Fruit fly (Drosophila melanogaster) whole organism, embryonic: Measurements from ENCODE around the gene GlnRS.

ENCODE experiments used
- Atf-2 ChIP-seq: fragments of 200-800 bp; sonication (Bioruptor generic); optimal IDR thresholded peaks from 2 replicates; lab custom pipeline; 2016; ENCODE audit warnings: missing biosample characterization, missing genetic modification characterization
- CG12071 ChIP-seq: fragments of 200-800 bp; sonication (Bioruptor generic); optimal IDR thresholded peaks from 3 replicates; lab custom pipeline; 2018; ENCODE audit warnings: missing biosample characterization, mild to moderate bottlenecking, missing genetic modification characterization
- CG1233 ChIP-seq: fragments of 200-800 bp; sonication (Bioruptor generic); optimal IDR thresholded peaks from 4 replicates; lab custom pipeline; 2018; ENCODE audit warnings: missing biosample characterization, mild to moderate bottlenecking, missing genetic modification characterization
- CG13296 ChIP-seq: fragments of 200-800 bp; sonication (Bioruptor generic); optimal IDR thresholded peaks from 3 replicates; lab custom pipeline; 2018; ENCODE audit warnings: missing biosample characterization, mild to moderate bottlenecking, missing genetic modification characterization
- CG1647 ChIP-seq: fragments of 200-800 bp; sonication (Bioruptor generic); optimal IDR thresholded peaks from 3 replicates; lab custom pipeline; 2016; ENCODE audit warnings: missing biosample characterization, missing genetic modification characterization
- CG18011 ChIP-seq: fragments of 200-800 bp; sonication (Bioruptor generic); optimal IDR thresholded peaks from 2 replicates; lab custom pipeline; 2017; ENCODE audit warnings: missing biosample characterization, missing genetic modification characterization, mild to moderate bottlenecking, moderate library complexity, missing genotype
- CG18262 ChIP-seq: fragments of 200-800 bp; optimal IDR thresholded peaks from 3 replicates; lab custom pipeline; 2019; ENCODE audit warnings: missing biosample characterization, mild to moderate bottlenecking, missing genetic modification characterization, moderate library complexity
- CG3065 ChIP-seq: fragments of 200-800 bp; sonication (Bioruptor generic); optimal IDR thresholded peaks from 2 replicates; lab custom pipeline; 2016; ENCODE audit warnings: missing biosample characterization, missing genetic modification characterization
- CG34422 ChIP-seq: fragments of 200-800 bp; sonication (Bioruptor generic); IDR thresholded peaks from 3 replicates; pipeline ENCODE4 v1.3.6; 2022; ENCODE audit warnings: missing biosample characterization, missing genetic modification characterization
- CG4820 ChIP-seq: fragments of 200-800 bp; sonication (Bioruptor generic); optimal IDR thresholded peaks from 3 replicates; lab custom pipeline; 2016; ENCODE audit warnings: missing biosample characterization, missing genetic modification characterization
- CG6813 ChIP-seq: fragments of 200-800 bp; sonication (Bioruptor generic); optimal IDR thresholded peaks from 2 replicates; lab custom pipeline; 2017; ENCODE audit warnings: missing biosample characterization, missing genetic modification characterization, mild to moderate bottlenecking, moderate library complexity, missing genetic modification reagents
- CG7556 ChIP-seq: fragments of 200-800 bp; sonication (Bioruptor generic); optimal IDR thresholded peaks from 2 replicates; lab custom pipeline; 2017; ENCODE audit warnings: missing biosample characterization, mild to moderate bottlenecking, missing genetic modification characterization
- CG8388 ChIP-seq: fragments of 200-800 bp; sonication (Bioruptor generic); optimal IDR thresholded peaks from 2 replicates; lab custom pipeline; 2019; ENCODE audit warnings: missing biosample characterization, mild to moderate bottlenecking, missing genetic modification characterization, moderate library complexity
- CG9609 ChIP-seq: fragments of 200-800 bp; sonication (Bioruptor generic); optimal IDR thresholded peaks from 3 replicates; lab custom pipeline; 2016; ENCODE audit warnings: missing biosample characterization, missing genetic modification characterization
- CG9727 ChIP-seq: fragments of 200-800 bp; sonication (Bioruptor generic); optimal IDR thresholded peaks from 3 replicates; lab custom pipeline; 2017; ENCODE audit warnings: missing biosample characterization, mild to moderate bottlenecking, missing genetic modification characterization
- CG9932 ChIP-seq: fragments of 200-800 bp; sonication (Bioruptor generic); IDR thresholded peaks from 2 replicates; pipeline ENCODE4 v1.3.6; 2022; ENCODE audit warnings: missing biosample characterization, missing genetic modification characterization
- Dip2 ChIP-seq: fragments of 200-800 bp; sonication (Bioruptor generic); IDR thresholded peaks from 2 replicates; pipeline ENCODE4 v1.3.6; 2022; ENCODE audit warnings: missing biosample characterization, missing genetic modification characterization
- Dll ChIP-seq: fragments of 200-800 bp; sonication (Bioruptor generic); IDR thresholded peaks from 4 replicates; pipeline ENCODE4 v1.3.6; 2022; ENCODE audit warnings: missing biosample characterization, missing genetic modification characterization; ENCODE audit not compliant: partially characterized antibody
- Drgx ChIP-seq: fragments of 200-800 bp; sonication (Bioruptor generic); IDR thresholded peaks from 2 replicates; pipeline ENCODE4 v1.3.6; 2022; ENCODE audit warnings: missing biosample characterization, missing genetic modification characterization
- HLHmδ ChIP-seq: fragments of 200-800 bp; sonication (Bioruptor generic); optimal IDR thresholded peaks from 2 replicates; lab custom pipeline; 2018; ENCODE audit warnings: missing biosample characterization, mild to moderate bottlenecking, missing genetic modification characterization, moderate library complexity
- MBD-R2 ChIP-seq: fragments of 200-800 bp; sonication (Bioruptor generic); IDR thresholded peaks from 2 replicates; pipeline ENCODE4 v1.3.6; 2022; ENCODE audit warnings: missing biosample characterization, missing genetic modification characterization
- Nf-YA ChIP-seq: fragments of 200-800 bp; sonication (Bioruptor generic); IDR thresholded peaks from 2 replicates; pipeline ENCODE4 v1.3.6; 2022; ENCODE audit warnings: missing biosample characterization, missing genetic modification characterization
- Oaz ChIP-seq: fragments of 200-800 bp; sonication (Bioruptor generic); IDR thresholded peaks from 2 replicates; pipeline ENCODE4 v1.3.6; 2022; ENCODE audit warnings: missing biosample characterization, missing genetic modification characterization
- Pdp1 ChIP-seq, 2 experiments: fragments of 200-800 bp; sonication (Bioruptor generic); optimal IDR thresholded peaks; 3 replicates each; lab custom pipeline; 2016; ENCODE audit warnings: missing biosample characterization in 2 of 2, missing genetic modification characterization in 2 of 2, mild to moderate bottlenecking in 1 of 2, moderate library complexity in 1 of 2
- Rfx ChIP-seq: fragments of 200-800 bp; sonication (Bioruptor generic); IDR thresholded peaks from 2 replicates; pipeline ENCODE4 v1.3.6; 2022; ENCODE audit warnings: missing biosample characterization, missing genetic modification characterization
- ab ChIP-seq: fragments of 200-800 bp; sonication (Bioruptor generic); optimal IDR thresholded peaks from 2 replicates; lab custom pipeline; 2016; ENCODE audit warnings: missing biosample characterization, missing genetic modification characterization
- bbx ChIP-seq: fragments of 200-800 bp; sonication (Bioruptor generic); IDR thresholded peaks from 2 replicates; pipeline ENCODE4 v1.3.6; 2022; ENCODE audit warnings: missing biosample characterization, missing genetic modification characterization; ENCODE audit not compliant: partially characterized antibody
- cad ChIP-seq: fragments of >200 bp; optimal IDR thresholded peaks from 2 replicates; lab custom pipeline; 2017; ENCODE audit warnings: missing biosample characterization, missing genetic modification characterization
- dm ChIP-seq: fragments of 200-800 bp; sonication (Bioruptor generic); optimal IDR thresholded peaks from 3 replicates; lab custom pipeline; 2016; ENCODE audit warnings: missing biosample characterization, missing genetic modification characterization
- dpn ChIP-seq, 2 experiments: fragments of 200-800 bp; sonication (Bioruptor generic); optimal IDR thresholded peaks; 3 replicates each; lab custom pipeline; 2016; ENCODE audit warnings: missing biosample characterization in 2 of 2, missing genetic modification characterization in 2 of 2
- esg ChIP-seq: fragments of 200-800 bp; sonication (Bioruptor generic); conservative IDR thresholded peaks from 2 replicates; pipeline ENCODE4 v1.3.6; 2022; ENCODE audit warnings: missing biosample characterization, missing genetic modification characterization
- gfzf ChIP-seq: fragments of 200-800 bp; sonication (Bioruptor generic); optimal IDR thresholded peaks from 2 replicates; lab custom pipeline; 2016; ENCODE audit warnings: missing biosample characterization, mild to moderate bottlenecking, missing genetic modification characterization, moderate library complexity
- grau ChIP-seq: fragments of 200-800 bp; optimal IDR thresholded peaks from 3 replicates; lab custom pipeline; 2019; ENCODE audit warnings: missing biosample characterization, mild to moderate bottlenecking, missing genetic modification characterization, moderate library complexity
- hbn ChIP-seq: fragments of 200-800 bp; sonication (Bioruptor generic); IDR thresholded peaks from 2 replicates; pipeline ENCODE4 v1.3.6; 2022; ENCODE audit warnings: missing biosample characterization, missing genetic modification characterization; ENCODE audit not compliant: partially characterized antibody
- jigr1 ChIP-seq: fragments of 200-800 bp; sonication (Bioruptor generic); IDR thresholded peaks from 3 replicates; pipeline ENCODE4 v1.3.6; 2022; ENCODE audit warnings: missing biosample characterization, missing genetic modification characterization
- klu ChIP-seq: fragments of 200-800 bp; sonication (Bioruptor generic); IDR thresholded peaks from 2 replicates; pipeline ENCODE4 v1.3.6; 2022; ENCODE audit warnings: missing biosample characterization, missing genetic modification characterization
- knrl ChIP-seq: fragments of 200-800 bp; sonication (Bioruptor generic); IDR thresholded peaks from 3 replicates; pipeline ENCODE4 v1.3.6; 2022; ENCODE audit warnings: missing biosample characterization, missing genetic modification characterization; ENCODE audit not compliant: partially characterized antibody
- lbe ChIP-seq: fragments of 200-800 bp; sonication (Bioruptor generic); optimal IDR thresholded peaks from 2 replicates; lab custom pipeline; 2016; ENCODE audit warnings: missing biosample characterization, mild to moderate bottlenecking, missing genetic modification characterization
- pan ChIP-seq, 4 experiments: fragments of >200 bp in 3 of 4; fragments of 200-800 bp in 1 of 4; sonication (Bioruptor generic) in 1 of 4; optimal IDR thresholded peaks in 3 of 4; IDR thresholded peaks in 1 of 4; 2 replicates each; pipeline versions ENCODE4 v1.3.6 to Lab custom; 2017 to 2022; ENCODE audit warnings: missing biosample characterization in 2 of 4, missing genetic modification characterization in 2 of 4, mixed read lengths in 1 of 4
- pnt ChIP-seq: fragments of 200-800 bp; sonication (Bioruptor generic); optimal IDR thresholded peaks from 3 replicates; lab custom pipeline; 2016; ENCODE audit warnings: missing biosample characterization, missing genetic modification characterization
- rib ChIP-seq: fragments of 200-800 bp; sonication (Bioruptor generic); IDR thresholded peaks from 2 replicates; pipeline ENCODE4 v1.3.6; 2022; ENCODE audit warnings: missing biosample characterization, missing genetic modification characterization
- so ChIP-seq: fragments of 200-800 bp; sonication (Bioruptor generic); IDR thresholded peaks from 3 replicates; pipeline ENCODE4 v1.3.6; 2022; ENCODE audit warnings: missing biosample characterization, missing genetic modification characterization
- sr ChIP-seq: fragments of 200-800 bp; sonication (Bioruptor generic); IDR thresholded peaks from 3 replicates; pipeline ENCODE4 v1.3.6; 2022; ENCODE audit warnings: missing biosample characterization, missing genetic modification characterization
- tgo ChIP-seq: fragments of 200-800 bp; sonication (Bioruptor generic); IDR thresholded peaks from 3 replicates; pipeline ENCODE4 v1.3.6; 2022; ENCODE audit warnings: missing biosample characterization, missing genetic modification characterization
- tio ChIP-seq: fragments of 200-800 bp; sonication (Bioruptor generic); optimal IDR thresholded peaks from 2 replicates; lab custom pipeline; 2017; ENCODE audit warnings: missing biosample characterization, missing genetic modification characterization, inconsistent platforms
- twi ChIP-seq: fragments of 200-800 bp; optimal IDR thresholded peaks from 2 replicates; lab custom pipeline; 2019; ENCODE audit warnings: missing biosample characterization, mild to moderate bottlenecking, missing genetic modification characterization, moderate library complexity
- unc-4 ChIP-seq: fragments of 200-800 bp; sonication (Bioruptor generic); IDR thresholded peaks from 2 replicates; pipeline ENCODE4 v1.3.6; 2022; ENCODE audit warnings: missing biosample characterization, missing genetic modification characterization; ENCODE audit not compliant: partially characterized antibody
- unpg ChIP-seq: fragments of 200-800 bp; sonication (Bioruptor generic); optimal IDR thresholded peaks from 3 replicates; lab custom pipeline; 2018; ENCODE audit warnings: missing biosample characterization, mild to moderate bottlenecking, missing genetic modification characterization, moderate library complexity

GlnRS gene

dm6 chr3R:25232271-25232989, 33.1 kb downstream of the GlnRS start, which contains the start of gene Cad96Cb (continued):
- TF ChIP-seq HLHmδ (GFP tag; lab: Kevin White, UChicago) (no peak), dm (GFP tag; lab: Kevin White, UChicago) (peak; percentile 68), klu (GFP tag; lab: Robert Waterston, UW) (peak; percentile 10; the same call in 1 of the 2 replicates), unpg (peak; percentile 82), CG1233 (GFP tag; lab: Kevin White, UChicago) (peak; percentile 85), tio (GFP tag; lab: Kevin White, UChicago) (peak; percentile 91), bbx (GFP tag; lab: Robert Waterston, UW) (no peak), CG34422 (GFP tag; lab: Robert Waterston, UW) (peak; percentile 41; the same call in 2 of the 3 replicates), esg (GFP tag; lab: Robert Waterston, UW) (0 out of 2 replicates have a peak, but pooled peaks have one; percentile 46), cad (GFP tag; lab: Kevin White, UChicago) (no peak), CG3065 (GFP tag; lab: Kevin White, UChicago) (peak; percentile 65), CG8388 (GFP tag; lab: Kevin White, UChicago) (peak; percentile 85), sr (GFP tag; lab: Robert Waterston, UW) (no peak), CG9932 (GFP tag; lab: Robert Waterston, UW) (no peak), Oaz (GFP tag; lab: Robert Waterston, UW) (0 out of 2 replicates have a peak, but pooled peaks have one; percentile 42), Rfx (GFP tag; lab: Robert Waterston, UW) (peak; percentile 12), CG9609 (GFP tag; lab: Kevin White, UChicago) (peak; percentile 75), CG1647 (GFP tag; lab: Kevin White, UChicago) (peak; percentile 32), CG6813 (GFP tag; lab: Kevin White, UChicago) (peak; percentile 80), Dip2 (no peak), ab (GFP tag; lab: Kevin White, UChicago) (peak; percentile 66), pnt (GFP tag; lab: Kevin White, UChicago) (peak; percentile 74), Pdp1 (GFP tag; optimal IDR thresholded peaks at IDR 0.05; lab: Kevin White, UChicago) (peak; percentile 71 to 81), gfzf (GFP tag; lab: Kevin White, UChicago) (no peak), tgo (peak; percentile 64), MBD-R2 (GFP tag; lab: Robert Waterston, UW) (no peak), Drgx (GFP tag; lab: Robert Waterston, UW) (peak; percentile 78; the same call in 1 of the 2 replicates), so (GFP tag; lab: Robert Waterston, UW) (peak; percentile 66; the same call in 1 of the 3 replicates), hbn (GFP tag; lab: Robert Waterston, UW) (no peak), grau (tag; lab: Kevin White, UChicago) (peak; percentile 81), unc-4 (GFP tag; lab: Robert Waterston, UW) (no peak), CG7556 (peak; percentile 95), CG9727 (GFP tag; lab: Kevin White, UChicago) (peak; percentile 92), CG18011 (GFP tag; lab: Kevin White, UChicago) (peak; percentile 35), CG18262 (tag; lab: Kevin White, UChicago) (peak; percentile 95), CG12071 (GFP tag; lab: Kevin White, UChicago) (peak; percentile 43), dpn (GFP tag; optimal IDR thresholded peaks at IDR 0.05; lab: Kevin White, UChicago) (peak; percentile 66 to 80), pan (optimal IDR thresholded peaks at IDR 0.05; lab: Kevin White, UChicago) (no peak), pan (GFP tag; optimal IDR thresholded peaks at IDR 0.05 in 1 of 2, IDR thresholded peaks at IDR 0.05 in 1 of 2) (peak in 1 of 2 experiments; percentile 66), CG4820 (peak; percentile 89), Dll (GFP tag; lab: Robert Waterston, UW) (0 out of 4 replicates have a peak, but pooled peaks have one; percentile 21), twi (peak; percentile 78), lbe (GFP tag; lab: Kevin White, UChicago) (no peak), Nf-YA (no peak), jigr1 (GFP tag; lab: Robert Waterston, UW) (0 out of 3 replicates have a peak, but pooled peaks have one; percentile 15), Atf-2 (GFP tag; lab: Kevin White, UChicago) (peak; percentile 88), CG13296 (GFP tag; lab: Kevin White, UChicago) (peak; percentile 67), knrl (GFP tag; lab: Robert Waterston, UW) (no peak), rib (no peak)
